Worm (Caenorhabditis elegans) whole organism, early embryonic: ENCODE results near the gene EEED8.13.

Experiments
- aly-1 ChIP-seq: sonication (generic microtip); optimal IDR thresholded peaks from 2 replicates; lab custom pipeline; 2016; ENCODE audit warnings: missing genetic modification characterization, missing compliant biosample characterization
- ama-1 ChIP-seq: fragments of 150-350 bp; optimal IDR thresholded peaks from 2 replicates; lab custom pipeline; 2014
- ceh-13 ChIP-seq: fragments of 200-800 bp; sonication (Bioruptor generic); optimal IDR thresholded peaks from 2 replicates; lab custom pipeline; 2018; ENCODE audit warnings: mild to moderate bottlenecking, missing genetic modification characterization, missing compliant biosample characterization
- ets-7 ChIP-seq: sonication (generic microtip); optimal IDR thresholded peaks from 2 replicates; lab custom pipeline; 2016; ENCODE audit warnings: missing genotype, missing genetic modification characterization, missing compliant biosample characterization
- flt-1 ChIP-seq: fragments of 200-800 bp; sonication (Bioruptor generic); IDR thresholded peaks from 2 replicates; pipeline ENCODE4 v1.3.6; 2022; ENCODE audit warnings: missing genetic modification characterization, missing compliant biosample characterization
- hmbx-1 ChIP-seq: sonication (generic microtip); optimal IDR thresholded peaks from 2 replicates; lab custom pipeline; 2016; ENCODE audit warnings: mild to moderate bottlenecking, missing genetic modification characterization, missing compliant biosample characterization
- hnd-1 ChIP-seq: sonication (generic microtip); optimal IDR thresholded peaks from 2 replicates; lab custom pipeline; 2016; ENCODE audit warnings: missing genetic modification characterization, missing compliant biosample characterization
- pes-1 ChIP-seq: fragments of 200-800 bp; sonication (Bioruptor generic); IDR thresholded peaks from 2 replicates; pipeline ENCODE4 v1.3.6; 2022; ENCODE audit warnings: missing genetic modification reagents, missing genetic modification characterization, missing compliant biosample characterization
- sea-1 ChIP-seq: fragments of 200-800 bp; sonication (Bioruptor generic); conservative IDR thresholded peaks from 2 replicates; pipeline ENCODE4 v1.3.6; 2022; ENCODE audit warnings: missing genetic modification characterization, missing compliant biosample characterization
- tbx-37 ChIP-seq: fragments of 200-800 bp; sonication (Bioruptor generic); conservative IDR thresholded peaks from 2 replicates; pipeline ENCODE4 v1.3.6; 2022; ENCODE audit warnings: missing genetic modification reagents, missing genetic modification characterization, missing compliant biosample characterization
- tra-4 ChIP-seq: sonication (generic microtip); optimal IDR thresholded peaks from 2 replicates; lab custom pipeline; 2017; ENCODE audit warnings: missing genetic modification characterization, missing compliant biosample characterization

- TF ChIP-seq ama-1 (lab: Kevin White, UChicago) (no peak), pes-1 (GFP tag; lab: Robert Waterston, UW) (no peak), flt-1 (GFP tag; lab: Robert Waterston, UW) (no peak), hnd-1 (tag; lab: Kevin White, UChicago) (no peak), tbx-37 (GFP tag; lab: Robert Waterston, UW) (no peak), hmbx-1 (tag; lab: Kevin White, UChicago) (no peak), tra-4 (tag; lab: Kevin White, UChicago) (no peak), ets-7 (tag; lab: Kevin White, UChicago) (no peak), aly-1 (tag; lab: Kevin White, UChicago) (no peak), ceh-13 (GFP tag; lab: Kevin White, UChicago) (no peak), sea-1 (GFP tag; lab: Robert Waterston, UW) (no peak)
These were observed 43.4 kb upstream of the EEED8.13 start, which contains the start of gene daz-1 for ce11 chrII:5455650-5456355.
